Fruit fly (Drosophila melanogaster) Kc167 (cell line): ENCODE measurements around the gene CG9837.

ENCODE experiments used
- Myc ChIP-seq: fragments of >200 bp; optimal IDR thresholded peaks from 2 replicates; lab custom pipeline; 2017; ENCODE audit warnings: missing external identifiers
- h ChIP-seq: fragments of >200 bp; optimal IDR thresholded peaks from 3 replicates; lab custom pipeline; 2018; ENCODE audit warnings: missing external identifiers
- psq ChIP-seq: fragments of >200 bp; optimal IDR thresholded peaks from 2 replicates; lab custom pipeline; 2017; ENCODE audit warnings: missing external identifiers
- ttk ChIP-seq: sonication (Bioruptor generic); optimal IDR thresholded peaks from 2 replicates; lab custom pipeline; 2017; ENCODE audit warnings: missing external identifiers

DNA sequence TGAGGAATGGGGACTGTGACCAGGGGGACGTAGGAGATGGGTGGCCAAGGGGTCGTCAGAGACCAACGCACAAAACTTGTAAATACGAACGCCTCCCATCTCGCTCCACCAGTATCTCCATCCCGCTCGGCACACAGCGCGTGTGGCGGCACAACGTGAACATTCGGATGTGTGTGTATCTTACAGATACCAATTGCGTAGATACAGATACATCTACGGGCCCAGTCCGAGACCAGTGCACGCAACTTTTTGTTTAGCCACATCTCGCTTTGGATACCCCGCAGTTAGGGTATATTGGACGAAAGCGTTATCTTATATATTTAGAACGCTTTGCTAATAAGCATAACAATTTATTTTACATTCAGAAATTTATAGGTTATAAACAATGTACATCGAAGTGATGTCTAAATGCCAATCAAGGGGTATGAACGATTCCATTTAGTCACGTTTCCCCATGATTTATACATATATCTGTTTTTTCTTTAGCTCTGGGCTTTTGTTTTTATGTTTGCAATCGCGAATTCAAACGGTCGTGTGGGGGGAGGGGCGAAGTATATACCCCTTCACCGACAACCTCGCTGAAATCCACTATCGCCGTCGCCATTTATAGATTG lies 1.9 kb downstream of the CG9837 start:
- TF ChIP-seq psq (lab: Kevin White, UChicago) (no peak), ttk (no peak), Myc (lab: Kevin White, UChicago) (no peak), h (lab: Kevin White, UChicago) (no peak)
